Worm (Caenorhabditis elegans): Measurements from ENCODE around the gene K08C7.4.

DNA sequence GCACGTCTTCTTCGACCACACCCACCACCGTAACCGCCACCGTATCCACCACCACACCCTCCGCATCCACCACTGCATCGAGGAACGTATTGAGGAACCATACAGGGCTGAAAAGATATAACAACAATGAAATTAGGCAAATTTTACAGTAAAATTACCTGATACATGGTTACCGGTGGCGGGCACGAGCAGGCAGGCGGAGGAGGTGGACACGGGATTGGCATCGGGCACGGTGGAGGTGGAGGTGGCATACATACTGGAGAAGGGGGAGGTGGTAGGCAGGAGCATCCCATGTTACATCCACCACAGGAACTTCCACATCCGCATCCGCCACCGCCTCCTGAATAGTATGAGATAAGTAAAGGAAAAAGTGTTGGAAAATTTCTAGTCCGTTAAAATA is 18.2 kb upstream of the K08C7.4 start:
- TF ChIP-seq elt-3 (tag; optimal IDR thresholded peaks at IDR 0.05) (no peak), snpc-4 (tag; optimal IDR thresholded peaks at IDR 0.05) (no peak)
